Fruit fly (Drosophila melanogaster) ovary, adult (tissue): ENCODE results near the gene Cpr67Fa2.

Experiments
- CG17801 ChIP-seq: fragments of 200-800 bp; optimal IDR thresholded peaks from 2 replicates; lab custom pipeline; 2019; ENCODE audit warnings: missing biosample characterization, mild to moderate bottlenecking, missing genetic modification characterization, moderate library complexity; ENCODE audit not compliant: partially characterized antibody

Gene Cpr67Fa2

dm6 chr3L:10867380-10867648 lies 24.2 kb upstream of the Cpr67Fa2 start:
- TF ChIP-seq CG17801 (GFP tag; lab: Kevin White, UChicago), result no peak

- peak; percentile 83 for TF ChIP-seq CG17801 (GFP tag; lab: Kevin White, UChicago)
Measured at dm6 chr3L:10867778-10868382, 23.6 kb upstream of the Cpr67Fa2 start.

- no peak for TF ChIP-seq CG17801 (GFP tag; lab: Kevin White, UChicago)
Measured at dm6 chr3L:10869144-10869543, 22.4 kb upstream of the Cpr67Fa2 start.

dm6 chr3L:10870087-10870486 lies 21.4 kb upstream of the Cpr67Fa2 start:
- TF ChIP-seq CG17801 (GFP tag; lab: Kevin White, UChicago), result no peak

dm6 chr3L:10871534-10871933 lies 20.0 kb upstream of the Cpr67Fa2 start:
- TF ChIP-seq CG17801 (GFP tag; lab: Kevin White, UChicago), result no peak

dm6 chr3L:10876036-10876435 lies 15.5 kb upstream of the Cpr67Fa2 start:
- no peak for TF ChIP-seq CG17801 (GFP tag; lab: Kevin White, UChicago)

dm6 chr3L:10878842-10879241 lies 12.7 kb upstream of the Cpr67Fa2 start, which contains the start of the genes CG6418 and Blos4:
TSS of gene CG6418 (minus strand) at chr3L:10879037.
TSS of gene Blos4 (plus strand) at chr3L:10879085.
- no peak for TF ChIP-seq CG17801 (GFP tag; lab: Kevin White, UChicago)

dm6 chr3L:10882336-10883040 lies 9.0 kb upstream of the Cpr67Fa2 start, which contains the start of the genes CG6409 and galla-2:
TSS of gene CG6409 (minus strand) at chr3L:10882386.
TSS of gene galla-2 (plus strand) at chr3L:10882890.
- no peak for TF ChIP-seq CG17801 (GFP tag; lab: Kevin White, UChicago)

- no peak for TF ChIP-seq CG17801 (GFP tag; lab: Kevin White, UChicago)
Measured at dm6 chr3L:10885711-10886272, 5.7 kb upstream of the Cpr67Fa2 start.

- TF ChIP-seq CG17801 (GFP tag; lab: Kevin White, UChicago), result no peak
Measured at dm6 chr3L:10886371-10886770, 5.1 kb upstream of the Cpr67Fa2 start, which contains the start of gene OXA1L. TSS of gene OXA1L (minus strand) at chr3L:10886471.

- TF ChIP-seq CG17801 (GFP tag; lab: Kevin White, UChicago), result no peak
Measured at dm6 chr3L:10889000-10889691, 2.4 kb upstream of the Cpr67Fa2 start.

dm6 chr3L:10889692-10890089 lies 1.8 kb upstream of the Cpr67Fa2 start, which contains the start of gene Cpr67Fa1:
TSS of gene Cpr67Fa1 (plus strand) at chr3L:10889990.
- TF ChIP-seq CG17801 (GFP tag; lab: Kevin White, UChicago), result no peak

dm6 chr3L:10893156-10893784 lies 1.8 kb downstream of the Cpr67Fa2 start:
- no peak for TF ChIP-seq CG17801 (GFP tag; lab: Kevin White, UChicago)

dm6 chr3L:10894159-10894558 lies 2.6 kb downstream of the Cpr67Fa2 start, which contains the start of gene Cpr67Fb:
TSS of gene Cpr67Fb (plus strand) at chr3L:10894173.
- TF ChIP-seq CG17801 (GFP tag; lab: Kevin White, UChicago), result no peak

dm6 chr3L:10896923-10897322 lies 5.4 kb downstream of the Cpr67Fa2 start:
- TF ChIP-seq CG17801 (GFP tag; lab: Kevin White, UChicago), result no peak
